Fruit fly (Drosophila melanogaster) whole organism, prepupa: ENCODE data around the gene CG1544.

ENCODE experiments used
- CG1621 ChIP-seq: fragments of 200-800 bp; sonication (Bioruptor generic); optimal IDR thresholded peaks from 3 replicates; lab custom pipeline; 2018; ENCODE audit warnings: missing biosample characterization, mild to moderate bottlenecking, missing genetic modification characterization
- CG16779 ChIP-seq: fragments of 200-800 bp; sonication (Bioruptor generic); optimal IDR thresholded peaks from 3 replicates; lab custom pipeline; 2017; ENCODE audit warnings: missing biosample characterization, mild to moderate bottlenecking, missing genetic modification characterization
- CG3032 ChIP-seq: fragments of 200-800 bp; optimal IDR thresholded peaks from 2 replicates; lab custom pipeline; 2019; ENCODE audit warnings: missing biosample characterization, mild to moderate bottlenecking, missing genetic modification characterization, moderate library complexity
- CG31627 ChIP-seq: fragments of 200-800 bp; sonication (Bioruptor generic); optimal IDR thresholded peaks from 3 replicates; lab custom pipeline; 2016; ENCODE audit warnings: missing biosample characterization, missing genetic modification characterization
- CG3919 ChIP-seq: fragments of 200-800 bp; sonication (Bioruptor generic); optimal IDR thresholded peaks from 3 replicates; lab custom pipeline; 2016; ENCODE audit warnings: missing biosample characterization, missing genetic modification characterization
- CG4318 ChIP-seq: fragments of 200-800 bp; sonication (Bioruptor generic); optimal IDR thresholded peaks from 3 replicates; lab custom pipeline; 2017; ENCODE audit warnings: missing biosample characterization, mild to moderate bottlenecking, missing genetic modification characterization
- CG6792 ChIP-seq: fragments of 200-800 bp; sonication (Bioruptor generic); optimal IDR thresholded peaks from 3 replicates; lab custom pipeline; 2016; ENCODE audit warnings: missing biosample characterization, missing genetic modification characterization
- CG6808 ChIP-seq: fragments of 200-800 bp; sonication (Bioruptor generic); optimal IDR thresholded peaks from 3 replicates; lab custom pipeline; 2017; ENCODE audit warnings: missing biosample characterization, missing genetic modification characterization, mild to moderate bottlenecking, moderate library complexity, missing genetic modification reagents
- CG6854 ChIP-seq: fragments of 200-800 bp; sonication (Bioruptor generic); optimal IDR thresholded peaks from 2 replicates; lab custom pipeline; 2017; ENCODE audit warnings: missing biosample characterization, mild to moderate bottlenecking, missing genetic modification characterization
- CG7368 ChIP-seq: fragments of 200-800 bp; sonication (Bioruptor generic); optimal IDR thresholded peaks from 3 replicates; lab custom pipeline; 2016; ENCODE audit warnings: missing biosample characterization, missing genetic modification characterization
- CG9139 ChIP-seq: fragments of 200-800 bp; sonication (Bioruptor generic); optimal IDR thresholded peaks from 3 replicates; lab custom pipeline; 2017; ENCODE audit warnings: missing biosample characterization, mild to moderate bottlenecking, missing genetic modification characterization
- Eip78C ChIP-seq: fragments of 200-800 bp; sonication (Bioruptor generic); peaks from one replicate; lab custom pipeline; 2016; ENCODE audit warnings: missing biosample characterization, missing genetic modification characterization
- Ets21C ChIP-seq: fragments of 200-800 bp; sonication (Bioruptor generic); optimal IDR thresholded peaks from 3 replicates; lab custom pipeline; 2016; ENCODE audit warnings: missing biosample characterization, missing genetic modification characterization
- Ets96B ChIP-seq: fragments of 200-800 bp; optimal IDR thresholded peaks from 2 replicates; lab custom pipeline; 2019; ENCODE audit warnings: missing biosample characterization, mild to moderate bottlenecking, missing genetic modification characterization, moderate library complexity
- Met ChIP-seq: fragments of 200-800 bp; sonication (Bioruptor generic); optimal IDR thresholded peaks from 3 replicates; lab custom pipeline; 2016; ENCODE audit warnings: missing biosample characterization, missing genetic modification characterization
- OdsH ChIP-seq: fragments of 200-800 bp; sonication (Bioruptor generic); optimal IDR thresholded peaks from 3 replicates; lab custom pipeline; 2016; ENCODE audit warnings: missing biosample characterization, missing genetic modification characterization
- Sox14 ChIP-seq: fragments of 200-800 bp; sonication (Bioruptor generic); optimal IDR thresholded peaks from 3 replicates; lab custom pipeline; 2016; ENCODE audit warnings: missing biosample characterization, missing genetic modification characterization
- achi ChIP-seq: fragments of 200-800 bp; sonication (Bioruptor generic); optimal IDR thresholded peaks from 3 replicates; lab custom pipeline; 2016; ENCODE audit warnings: missing biosample characterization, missing genetic modification characterization
- dsx ChIP-seq: fragments of 200-800 bp; optimal IDR thresholded peaks from 3 replicates; lab custom pipeline; 2019; ENCODE audit warnings: missing biosample characterization, mild to moderate bottlenecking, missing genetic modification characterization, moderate library complexity; ENCODE audit not compliant: poor library complexity, severe bottlenecking
- eg ChIP-seq: fragments of 200-800 bp; sonication (Bioruptor generic); IDR thresholded peaks from 3 replicates; pipeline ENCODE4 v1.3.6; 2022; ENCODE audit warnings: missing biosample characterization, missing genetic modification characterization
- esn ChIP-seq: fragments of 200-800 bp; sonication (Bioruptor generic); optimal IDR thresholded peaks from 2 replicates; lab custom pipeline; 2016; ENCODE audit warnings: missing biosample characterization, mild to moderate bottlenecking, missing genetic modification characterization, moderate library complexity
- fd59A ChIP-seq: fragments of 200-800 bp; sonication (Bioruptor generic); optimal IDR thresholded peaks from 2 replicates; lab custom pipeline; 2017; ENCODE audit warnings: missing biosample characterization, mild to moderate bottlenecking, missing genetic modification characterization, missing genetic modification reagents
- fkh ChIP-seq: fragments of 200-800 bp; sonication (Bioruptor generic); optimal IDR thresholded peaks from 3 replicates; lab custom pipeline; 2017; ENCODE audit warnings: missing biosample characterization, mild to moderate bottlenecking, missing genetic modification characterization, moderate library complexity
- lz ChIP-seq: fragments of 200-800 bp; sonication (Bioruptor generic); optimal IDR thresholded peaks from 3 replicates; lab custom pipeline; 2016; ENCODE audit warnings: missing biosample characterization, missing genetic modification characterization
- net ChIP-seq: fragments of 200-800 bp; sonication (Bioruptor generic); optimal IDR thresholded peaks from 3 replicates; lab custom pipeline; 2016; ENCODE audit warnings: missing biosample characterization, missing genetic modification characterization
- pdm3 ChIP-seq: fragments of 200-800 bp; sonication (Bioruptor generic); optimal IDR thresholded peaks from 3 replicates; lab custom pipeline; 2016; ENCODE audit warnings: missing biosample characterization, missing genetic modification characterization
- salr ChIP-seq, 2 experiments: fragments of 200-800 bp; sonication (Bioruptor generic); optimal IDR thresholded peaks; 3 replicates each; lab custom pipeline; 2016 to 2018; ENCODE audit warnings: missing biosample characterization in 2 of 2, missing genetic modification characterization in 2 of 2, mild to moderate bottlenecking in 1 of 2
- ss ChIP-seq, 2 experiments: fragments of 200-800 bp; sonication (Bioruptor generic); optimal IDR thresholded peaks; 2 replicates in 1 of 2; 3 replicates in 1 of 2; lab custom pipeline; 2017 to 2018; ENCODE audit warnings: mild to moderate bottlenecking in 2 of 2, missing biosample characterization in 2 of 2, missing genetic modification characterization in 2 of 2, moderate library complexity in 1 of 2
- svp ChIP-seq: fragments of 200-800 bp; sonication (Bioruptor generic); peaks from one replicate; lab custom pipeline; 2016; ENCODE audit warnings: missing biosample characterization, missing genetic modification characterization
- topi ChIP-seq: fragments of 200-800 bp; sonication (Bioruptor generic); optimal IDR thresholded peaks from 3 replicates; lab custom pipeline; 2016; ENCODE audit warnings: missing biosample characterization, missing genetic modification characterization
- vri ChIP-seq: fragments of 200-800 bp; sonication (Bioruptor generic); optimal IDR thresholded peaks from 3 replicates; lab custom pipeline; 2016; ENCODE audit warnings: missing biosample characterization, mild to moderate bottlenecking, missing genetic modification characterization

CG1544 gene

dm6 chr3R:31218997-31219992, 22.6 kb downstream of the CG1544 start, which contains the start of gene ATPsynC:
TSS of gene ATPsynC (minus strand) at chr3R:31219630.
- TF ChIP-seq CG6792 (GFP tag; lab: Kevin White, UChicago) (no peak), achi (GFP tag; lab: Kevin White, UChicago) (peak; percentile 48), esn (GFP tag; lab: Kevin White, UChicago) (peak; percentile 3), CG9139 (GFP tag; lab: Kevin White, UChicago) (peak; percentile 57), CG6854 (GFP tag; lab: Kevin White, UChicago) (peak; percentile 85), ss (GFP tag; optimal IDR thresholded peaks at IDR 0.05; lab: Kevin White, UChicago) (peak in 1 of 2 experiments; percentile 59), vri (GFP tag; lab: Kevin White, UChicago) (peak; percentile 99), CG6808 (GFP tag; lab: Kevin White, UChicago) (peak; percentile 10), Sox14 (GFP tag; lab: Kevin White, UChicago) (peak; percentile 20), svp (GFP tag; lab: Kevin White, UChicago) (peak; percentile 22), CG1621 (tag; lab: Kevin White, UChicago) (peak; percentile 1), net (GFP tag; lab: Kevin White, UChicago) (peak; percentile 49), CG3032 (tag; lab: Kevin White, UChicago) (peak; percentile 9), dsx (GFP tag; lab: Kevin White, UChicago) (peak; percentile 94), fkh (GFP tag; lab: Kevin White, UChicago) (peak; percentile 29), Eip78C (GFP tag; lab: Kevin White, UChicago) (peak; percentile 73), topi (no peak), eg (no peak), CG7368 (GFP tag; lab: Kevin White, UChicago) (no peak), CG31627 (GFP tag; lab: Kevin White, UChicago) (peak; percentile 17), CG16779 (tag; lab: Kevin White, UChicago) (peak; percentile 52), Met (GFP tag; lab: Kevin White, UChicago) (no peak), Ets96B (tag; lab: Kevin White, UChicago) (peak; percentile 26), lz (no peak), CG3919 (GFP tag; lab: Kevin White, UChicago) (peak; percentile 19)
- TF ChIP-seq, all 60 proteins: peak for 19

- TF ChIP-seq CG4318 (GFP tag; lab: Kevin White, UChicago) = no peak
- peak; percentile 18 for TF ChIP-seq topi
- TF ChIP-seq Ets21C (GFP tag; lab: Kevin White, UChicago) = no peak
- TF ChIP-seq vri (GFP tag; lab: Kevin White, UChicago) = peak; percentile 100
- TF ChIP-seq fd59A (GFP tag; lab: Kevin White, UChicago) = no peak
- TF ChIP-seq achi (GFP tag; lab: Kevin White, UChicago) = no peak
- no peak for TF ChIP-seq salr (GFP tag; optimal IDR thresholded peaks at IDR 0.05; lab: Kevin White, UChicago)
- no peak for TF ChIP-seq CG31627 (GFP tag; lab: Kevin White, UChicago)
- peak; percentile 31 for TF ChIP-seq esn (GFP tag; lab: Kevin White, UChicago)
- peak; percentile 76 for TF ChIP-seq Eip78C (GFP tag; lab: Kevin White, UChicago)
- peak; percentile 23 for TF ChIP-seq pdm3 (GFP tag; lab: Kevin White, UChicago)
- TF ChIP-seq OdsH (GFP tag; lab: Kevin White, UChicago) = peak; percentile 12
- peak; percentile 34 for TF ChIP-seq svp (GFP tag; lab: Kevin White, UChicago)
- no peak for TF ChIP-seq lz
Observed at dm6 chr3R:31220456-31221336, 24.0 kb downstream of the CG1544 start, which contains the start of gene CG12054. TSS of gene CG12054 (plus strand) at chr3R:31220702.
